Fruit fly (Drosophila melanogaster) Kc167 (cell line): ENCODE results near the gene Gr94a.

Experiments
- Myc ChIP-seq: fragments of >200 bp; optimal IDR thresholded peaks from 2 replicates; lab custom pipeline; 2017; ENCODE audit warnings: missing external identifiers
- h ChIP-seq: fragments of >200 bp; optimal IDR thresholded peaks from 3 replicates; lab custom pipeline; 2018; ENCODE audit warnings: missing external identifiers
- insv ChIP-seq: fragments of >200 bp; optimal IDR thresholded peaks from 3 replicates; lab custom pipeline; 2018; ENCODE audit warnings: missing external identifiers
- ttk ChIP-seq: sonication (Bioruptor generic); optimal IDR thresholded peaks from 2 replicates; lab custom pipeline; 2017; ENCODE audit warnings: missing external identifiers

dm6 chr3R:23048690-23049118 is 2.8 kb upstream of the Gr94a start:
- no peak for TF ChIP-seq h (lab: Kevin White, UChicago)
- TF ChIP-seq ttk (lab: Kevin White, UChicago) = no peak
- no peak for TF ChIP-seq Myc
- TF ChIP-seq insv (lab: Kevin White, UChicago) = no peak
